Fruit fly (Drosophila melanogaster) S2 (cell line): ENCODE measurements around the gene CG9590.

Experiments used
- CG8478 ChIP-seq: fragments of >200 bp; optimal IDR thresholded peaks from 2 replicates; lab custom pipeline; 2018
- CTCF ChIP-seq, 2 experiments: fragments of >200 bp; optimal IDR thresholded peaks; 2 replicates each; lab custom pipeline; 2018

Gene CG9590

DNA sequence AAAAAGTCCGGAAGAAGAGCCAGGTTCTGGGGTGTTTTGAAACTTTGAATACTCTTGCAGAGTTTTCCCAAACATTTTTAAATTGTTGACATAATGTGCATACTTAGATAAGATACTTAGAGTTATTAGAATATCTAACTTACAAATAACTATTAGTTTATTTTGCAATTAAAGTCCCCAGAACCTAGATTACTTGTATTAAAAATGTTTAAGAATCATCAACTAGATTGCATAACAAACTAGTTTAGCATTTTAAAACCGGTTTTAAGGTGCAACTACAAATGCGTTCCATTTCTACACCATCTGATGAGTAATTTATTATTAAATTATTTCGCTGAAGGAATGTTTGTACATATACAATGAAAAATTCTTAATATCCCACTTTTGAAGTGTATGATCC is 19.8 kb downstream of the CG9590 start:
- TF ChIP-seq CG8478: no peak
- no peak for TF ChIP-seq CTCF (optimal IDR thresholded peaks at IDR 0.05; lab: Kevin White, UChicago)

- TF ChIP-seq CTCF (optimal IDR thresholded peaks at IDR 0.05; lab: Kevin White, UChicago) (no peak), CG8478 (no peak)
Observed at dm6 chr3R:15807306-15807705, 20.8 kb downstream of the CG9590 start.

- TF ChIP-seq CTCF (optimal IDR thresholded peaks at IDR 0.05; lab: Kevin White, UChicago) (no peak), CG8478 (no peak)
Observed at dm6 chr3R:15807877-15808381, 21.4 kb downstream of the CG9590 start.

DNA sequence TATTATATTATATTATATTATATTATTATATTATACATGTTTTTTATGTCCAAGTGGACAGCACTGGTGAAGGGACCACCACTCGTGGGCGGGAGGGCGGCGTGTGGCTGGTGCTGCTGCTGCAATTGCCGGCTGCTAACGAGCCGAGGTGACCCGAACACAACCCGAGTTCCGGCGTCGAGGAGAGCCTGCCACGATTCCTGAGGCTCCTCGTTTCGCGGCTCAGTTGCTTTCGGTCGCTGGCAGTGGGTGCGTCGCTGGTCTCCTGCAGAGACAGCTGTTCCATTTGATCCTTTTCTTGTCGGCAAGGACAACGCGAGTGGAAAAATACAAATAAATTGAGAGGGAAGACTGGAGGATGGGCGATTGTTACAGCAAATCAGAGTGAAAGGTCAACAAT is 23.9 kb downstream of the CG9590 start:
- no peak for TF ChIP-seq CTCF (optimal IDR thresholded peaks at IDR 0.05; lab: Kevin White, UChicago)

- no peak for TF ChIP-seq CTCF (optimal IDR thresholded peaks at IDR 0.05; lab: Kevin White, UChicago)
- no peak for TF ChIP-seq CG8478
Observed at dm6 chr3R:15814150-15814549, 27.6 kb downstream of the CG9590 start.

- TF ChIP-seq CG8478: no peak
- no peak for TF ChIP-seq CTCF (optimal IDR thresholded peaks at IDR 0.05; lab: Kevin White, UChicago)
Observed at dm6 chr3R:15816276-15816675, 29.8 kb downstream of the CG9590 start.

- TF ChIP-seq CTCF (optimal IDR thresholded peaks at IDR 0.05; lab: Kevin White, UChicago) (no peak), CG8478 (no peak)
Observed at dm6 chr3R:15825521-15825920, 39.0 kb downstream of the CG9590 start, which contains the start of gene CG4576. Gene CG4576, plus strand, starts transcription at chr3R:15825747.

- TF ChIP-seq CTCF (optimal IDR thresholded peaks at IDR 0.05; lab: Kevin White, UChicago) (no peak), CG8478 (no peak)
Observed at dm6 chr3R:15827559-15827958, 41.1 kb downstream of the CG9590 start.

DNA sequence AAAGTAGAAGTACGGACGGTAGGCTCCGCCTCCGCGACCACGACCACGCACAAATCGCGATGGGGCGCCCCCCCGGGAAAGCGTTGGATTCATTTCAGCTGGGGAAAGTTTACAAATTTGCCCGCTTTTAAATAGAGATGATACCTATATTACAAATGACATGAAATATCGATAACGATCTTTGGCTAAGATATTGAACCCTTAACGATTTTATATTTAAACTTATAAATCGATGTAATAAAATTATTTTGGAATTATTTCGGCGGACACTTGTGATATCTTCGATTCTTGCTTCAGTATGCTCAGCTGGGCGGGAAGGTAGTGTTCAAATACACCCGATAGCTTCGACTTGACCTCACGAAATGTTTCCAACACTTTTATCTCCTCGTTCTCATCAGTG is 46.0 kb downstream of the CG9590 start, which contains the start of gene rec:
rec (minus strand) TSS at position 108 of the 400 bp plus-strand sequence.
- TF ChIP-seq CTCF (optimal IDR thresholded peaks at IDR 0.05; lab: Kevin White, UChicago): no peak
- TF ChIP-seq CG8478: no peak

- no peak for TF ChIP-seq CTCF (optimal IDR thresholded peaks at IDR 0.05; lab: Kevin White, UChicago)
- no peak for TF ChIP-seq CG8478
Observed at dm6 chr3R:15833332-15833731, 46.8 kb downstream of the CG9590 start, which contains the start of gene CG43318. Gene CG43318, minus strand, starts transcription at chr3R:15833432.

dm6 chr3R:15834375-15835031 is 48.0 kb downstream of the CG9590 start, which contains the start of the genes CG43317 and Arpc3A:
Gene CG43317, minus strand, starts transcription at chr3R:15834425.
Gene Arpc3A, plus strand, starts transcription at chr3R:15834648.
- TF ChIP-seq CG8478 (no peak), CTCF (optimal IDR thresholded peaks at IDR 0.05; lab: Kevin White, UChicago) (no peak)

DNA sequence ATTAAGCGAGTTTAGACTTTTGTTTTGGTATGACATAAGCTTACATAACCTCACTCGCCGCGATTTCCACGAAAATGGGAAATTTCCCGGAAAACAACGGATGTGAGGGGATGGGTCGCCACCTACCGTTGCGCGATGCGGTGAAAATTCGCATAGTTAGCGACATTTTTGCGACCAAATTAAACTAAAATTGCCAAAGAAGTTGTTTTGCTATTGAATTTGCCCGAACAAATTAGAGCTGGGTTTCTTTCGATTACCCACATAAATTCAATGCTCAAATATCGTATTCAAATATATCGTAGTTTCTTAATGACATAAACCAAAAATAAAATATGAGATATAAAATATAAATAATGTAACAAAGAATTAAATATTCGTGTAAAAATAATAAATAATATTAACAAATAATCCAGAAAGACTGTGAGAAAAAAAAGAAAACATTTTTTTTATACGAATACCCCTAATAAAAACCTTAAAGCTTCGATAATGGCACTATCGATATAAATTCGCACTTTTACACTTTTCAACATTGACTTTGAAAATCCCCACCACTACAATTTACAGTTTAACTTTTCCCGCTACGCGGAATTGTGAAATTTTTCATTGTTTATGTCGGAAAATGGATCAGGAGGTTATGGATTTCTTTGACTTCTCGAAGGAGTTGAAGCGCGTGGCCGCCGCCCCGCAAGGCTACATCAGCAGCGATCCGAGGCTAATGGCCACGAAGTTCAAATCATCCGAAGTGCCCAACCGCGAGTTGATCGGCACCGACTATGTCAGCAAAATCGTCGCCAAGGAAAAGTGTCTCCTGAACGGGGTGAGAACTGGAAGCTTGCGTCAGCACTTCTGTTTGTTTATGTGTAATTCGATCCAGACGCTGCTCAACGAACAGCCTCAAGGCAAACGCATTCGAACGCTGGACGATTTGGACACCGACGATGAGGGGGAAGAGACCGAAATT is 50.6 kb downstream of the CG9590 start, which contains the start of the genes ND-23 and spn-E:
ND-23 (minus strand) TSS at position 254 of the 961 bp plus-strand sequence.
spn-E (plus strand) TSS at position 556 of the 961 bp plus-strand sequence.
- TF ChIP-seq CTCF (optimal IDR thresholded peaks at IDR 0.05; lab: Kevin White, UChicago) (no peak), CG8478 (no peak)
